Fruit fly (Drosophila melanogaster) S2 (cell line): ENCODE results near the gene CG17237.

Experiments
- CG8478 ChIP-seq: fragments of >200 bp; optimal IDR thresholded peaks from 2 replicates; lab custom pipeline; 2018
- CTCF ChIP-seq, 2 experiments: fragments of >200 bp; optimal IDR thresholded peaks; 2 replicates each; lab custom pipeline; 2018

CG17237 gene

DNA sequence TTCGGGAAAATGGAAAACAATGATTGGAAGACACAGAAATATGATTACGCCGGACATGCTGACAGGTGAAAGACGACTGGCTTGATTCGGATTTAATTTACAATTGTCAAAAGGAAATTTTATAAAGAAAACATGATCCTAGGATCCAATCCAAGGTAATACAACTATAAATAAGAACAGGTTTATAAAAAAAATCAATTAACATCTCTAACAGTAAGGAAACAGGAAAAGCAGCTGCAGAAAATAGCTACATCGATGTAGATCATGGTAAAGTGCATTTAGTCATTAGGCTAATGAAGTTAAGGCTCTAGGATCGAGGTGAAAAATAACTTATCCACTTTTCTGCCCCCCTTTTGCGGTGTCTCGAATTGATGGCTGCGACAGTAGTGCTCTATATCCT, at the start of gene CG17237:
Gene CG17237, minus strand, starts transcription at position 101 of the 400 bp plus-strand sequence.
- TF ChIP-seq CG8478 (no peak), CTCF (optimal IDR thresholded peaks at IDR 0.05; lab: Kevin White, UChicago) (no peak)

dm6 chr2L:2314165-2314564, 24.9 kb upstream of the CG17237 start:
- TF ChIP-seq CG8478 (no peak), CTCF (optimal IDR thresholded peaks at IDR 0.05; lab: Kevin White, UChicago) (no peak)

DNA sequence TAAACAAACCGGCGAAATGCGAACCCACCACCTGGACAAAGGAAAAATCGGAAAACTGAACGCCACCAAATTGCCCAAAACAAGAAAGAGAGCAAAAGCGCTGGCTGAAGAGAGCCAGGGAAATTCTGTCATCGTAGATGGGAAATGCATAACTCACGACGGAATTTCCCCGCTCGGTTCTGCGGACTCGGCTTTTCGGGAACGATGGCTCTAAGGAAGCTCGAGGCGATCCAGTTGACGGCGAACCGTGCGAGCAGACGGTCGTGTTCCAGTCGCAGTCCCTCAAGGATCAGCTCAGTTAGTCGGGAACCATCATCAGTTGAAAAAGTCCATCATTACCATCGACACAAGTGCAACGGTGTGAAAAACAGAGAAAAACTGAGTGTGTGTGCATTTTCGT, 22.2 kb upstream of the CG17237 start, which contains the start of gene eys:
Gene eys, plus strand, starts transcription at position 232 of the 400 bp plus-strand sequence.
- no peak for TF ChIP-seq CG8478
- no peak for TF ChIP-seq CTCF (optimal IDR thresholded peaks at IDR 0.05; lab: Kevin White, UChicago)

DNA sequence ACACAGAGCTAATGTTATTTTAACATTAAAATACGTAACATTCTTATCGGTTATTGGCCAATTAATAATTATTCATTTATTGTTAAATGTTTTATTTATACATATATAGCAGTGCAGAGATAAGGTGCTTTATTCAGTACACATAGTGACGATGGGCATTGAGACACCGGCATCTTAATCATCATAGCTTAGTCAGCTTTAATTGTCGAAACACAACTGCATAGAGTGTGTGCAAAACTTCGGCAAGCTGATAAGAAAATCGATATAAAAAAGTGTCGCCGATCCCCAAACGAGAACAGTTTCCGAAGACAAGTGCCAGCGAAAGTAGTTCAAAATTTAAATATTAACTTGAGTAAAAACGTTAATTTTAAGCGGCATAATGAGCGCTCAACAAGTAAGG, 18.4 kb upstream of the CG17237 start, which contains the start of gene CG16995:
Gene CG16995, plus strand, starts transcription at position 301 of the 400 bp plus-strand sequence.
- TF ChIP-seq CTCF (optimal IDR thresholded peaks at IDR 0.05; lab: Kevin White, UChicago) (no peak), CG8478 (no peak)

DNA sequence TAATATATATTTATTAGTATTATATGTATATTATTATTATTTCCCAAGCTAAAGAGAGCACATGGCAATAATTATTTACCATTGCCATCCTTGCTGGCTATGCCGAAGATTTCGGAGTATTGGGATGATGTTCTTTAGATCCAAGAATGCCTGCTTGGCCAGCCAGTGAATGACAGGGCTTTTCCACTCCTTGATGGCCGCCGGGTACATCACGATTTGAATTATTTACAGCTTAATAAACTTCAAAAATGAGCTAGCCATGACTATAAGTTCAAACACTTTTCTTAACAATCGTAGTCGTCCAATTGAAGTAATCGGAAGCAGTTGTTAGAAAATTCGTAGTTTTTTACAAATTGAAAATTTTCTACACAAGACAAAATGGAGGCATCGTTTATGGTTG, 10.6 kb upstream of the CG17237 start, which contains the start of gene CG31949:
Gene CG31949, plus strand, starts transcription at position 301 of the 400 bp plus-strand sequence.
- TF ChIP-seq CG8478, result no peak
- no peak for TF ChIP-seq CTCF (optimal IDR thresholded peaks at IDR 0.05; lab: Kevin White, UChicago)

dm6 chr2L:2290638-2291037, 1.4 kb upstream of the CG17237 start, which contains the start of gene robl22E:
Gene robl22E, minus strand, starts transcription at chr2L:2290738.
- no peak for TF ChIP-seq CTCF (optimal IDR thresholded peaks at IDR 0.05; lab: Kevin White, UChicago)

DNA sequence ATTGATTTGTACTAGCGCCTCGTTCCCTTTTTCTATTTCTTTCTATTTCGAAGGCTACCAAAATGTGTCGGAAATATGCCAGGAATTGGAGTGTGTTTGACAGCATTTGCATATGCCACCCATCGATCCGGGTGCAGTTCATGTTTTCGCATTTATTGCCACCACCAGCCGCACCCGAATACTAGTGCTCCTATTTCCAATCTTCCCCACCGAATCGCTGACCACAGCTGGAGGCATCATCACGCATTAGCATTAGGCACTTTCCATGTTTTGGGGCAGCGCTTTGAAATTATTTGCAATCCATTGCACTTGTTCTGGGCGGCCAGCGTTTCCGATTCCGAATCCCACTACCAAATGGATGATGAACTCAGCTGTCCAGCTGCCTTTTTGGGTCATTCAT, 1.4 kb downstream of the CG17237 start, which contains the start of gene CG42658:
Gene CG42658, minus strand, starts transcription at position 101 of the 400 bp plus-strand sequence.
- TF ChIP-seq CTCF (optimal IDR thresholded peaks at IDR 0.05; lab: Kevin White, UChicago) (no peak), CG8478 (no peak)

- no peak for TF ChIP-seq CG8478
- TF ChIP-seq CTCF (optimal IDR thresholded peaks at IDR 0.05; lab: Kevin White, UChicago), result no peak
Observed at dm6 chr2L:2286773-2287172, 2.4 kb downstream of the CG17237 start, which contains the start of gene CG31681. Gene CG31681, minus strand, starts transcription at chr2L:2286873.

DNA sequence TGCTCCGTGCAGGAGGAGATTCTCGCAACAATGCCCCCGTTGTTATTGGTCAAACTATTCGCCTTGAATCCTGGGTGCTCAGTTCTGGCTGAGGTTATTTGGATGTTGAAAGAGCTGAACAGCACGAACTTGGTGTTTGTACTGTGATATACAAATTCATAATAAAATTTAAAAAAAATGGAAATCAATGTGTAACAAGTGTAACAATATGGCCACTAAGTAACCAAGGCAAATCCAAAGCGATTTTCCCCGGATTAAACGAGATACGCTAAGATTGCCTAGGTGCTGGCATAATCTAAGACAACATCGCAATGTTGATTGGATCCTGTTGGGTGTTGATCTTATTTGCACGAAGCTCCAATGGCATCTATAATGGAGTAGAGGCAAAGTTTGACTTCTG, 4.4 kb downstream of the CG17237 start, which contains the start of gene CG4271:
Gene CG4271, plus strand, starts transcription at position 301 of the 400 bp plus-strand sequence.
- no peak for TF ChIP-seq CTCF (optimal IDR thresholded peaks at IDR 0.05; lab: Kevin White, UChicago)
- TF ChIP-seq CG8478, result no peak

- no peak for TF ChIP-seq CG8478
- TF ChIP-seq CTCF (optimal IDR thresholded peaks at IDR 0.05; lab: Kevin White, UChicago), result no peak
Observed at dm6 chr2L:2269040-2269439, 20.2 kb downstream of the CG17237 start, which contains the start of gene CG17242. Gene CG17242, minus strand, starts transcription at chr2L:2269140.

- no peak for TF ChIP-seq CG8478
- TF ChIP-seq CTCF (optimal IDR thresholded peaks at IDR 0.05; lab: Kevin White, UChicago), result no peak
Observed at dm6 chr2L:2265221-2265620, 24.0 kb downstream of the CG17237 start, which contains the start of gene CG34049. Gene CG34049, minus strand, starts transcription at chr2L:2265321.

dm6 chr2L:2263142-2263541, 26.1 kb downstream of the CG17237 start, which contains the start of gene CG4270:
Gene CG4270, plus strand, starts transcription at chr2L:2263442.
- TF ChIP-seq CTCF (optimal IDR thresholded peaks at IDR 0.05; lab: Kevin White, UChicago) (no peak), CG8478 (no peak)

DNA sequence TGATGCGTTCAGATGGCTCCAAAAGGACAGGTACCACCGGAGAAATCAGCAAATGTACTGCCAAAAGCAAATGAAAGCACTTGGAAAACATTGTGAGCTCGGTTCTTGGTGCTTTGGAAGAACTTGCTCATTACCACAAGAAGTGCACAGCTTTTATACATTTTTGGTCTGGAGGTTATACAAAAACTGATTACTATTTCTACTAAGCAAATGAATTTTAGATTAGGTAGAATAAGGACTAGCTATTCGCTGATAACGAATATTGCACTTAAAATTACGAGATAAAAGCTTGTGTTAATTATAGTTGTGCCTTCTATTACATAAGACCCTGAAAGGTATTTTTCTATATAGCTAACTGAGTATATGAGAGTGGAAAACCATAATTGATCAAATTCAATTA, 34.3 kb downstream of the CG17237 start, which contains the start of gene Send1:
Gene Send1, minus strand, starts transcription at position 101 of the 400 bp plus-strand sequence.
- no peak for TF ChIP-seq CTCF (optimal IDR thresholded peaks at IDR 0.05; lab: Kevin White, UChicago)
- TF ChIP-seq CG8478, result no peak

- TF ChIP-seq CG8478 (no peak), CTCF (optimal IDR thresholded peaks at IDR 0.05; lab: Kevin White, UChicago) (no peak)
Observed at dm6 chr2L:2252745-2253144, 36.5 kb downstream of the CG17237 start, which contains the start of gene CG17234. Gene CG17234, plus strand, starts transcription at chr2L:2253045.

- no peak for TF ChIP-seq CTCF (optimal IDR thresholded peaks at IDR 0.05; lab: Kevin White, UChicago)
- no peak for TF ChIP-seq CG8478
Observed at dm6 chr2L:2252241-2252640, 37.0 kb downstream of the CG17237 start, which contains the start of gene CG17239. Gene CG17239, minus strand, starts transcription at chr2L:2252341.

dm6 chr2L:2251175-2251574, 38.0 kb downstream of the CG17237 start, which contains the start of gene Ser12:
Gene Ser12, minus strand, starts transcription at chr2L:2251275.
- TF ChIP-seq CTCF (optimal IDR thresholded peaks at IDR 0.05; lab: Kevin White, UChicago) (no peak), CG8478 (no peak)
